Fruit fly (Drosophila melanogaster) whole organism, adult: ENCODE data around the gene CG44325.
A peak's percentile ranks its signal among the peaks of the same experiment; 100 is the strongest.

ENCODE experiments used
- CG11617 ChIP-seq: fragments of 200-800 bp; sonication (Bioruptor generic); optimal IDR thresholded peaks from 2 replicates; lab custom pipeline; 2017; ENCODE audit warnings: mild to moderate bottlenecking, missing biosample characterization, missing genetic modification reagents, missing genetic modification characterization
- CG12768 ChIP-seq: fragments of 200-800 bp; sonication (Bioruptor generic); optimal IDR thresholded peaks from 2 replicates; lab custom pipeline; 2017; ENCODE audit warnings: missing biosample characterization, missing genetic modification characterization, mild to moderate bottlenecking, moderate library complexity, missing genetic modification reagents
- CG14711 ChIP-seq: fragments of 200-800 bp; sonication (Bioruptor generic); optimal IDR thresholded peaks from 2 replicates; lab custom pipeline; 2018; ENCODE audit warnings: missing biosample characterization, mild to moderate bottlenecking, missing genetic modification characterization, moderate library complexity
- CG1620 ChIP-seq: fragments of 200-800 bp; sonication (Bioruptor generic); optimal IDR thresholded peaks from 2 replicates; lab custom pipeline; 2016; ENCODE audit warnings: missing biosample characterization, missing genetic modification characterization
- CG33017 ChIP-seq: fragments of 200-800 bp; sonication (Bioruptor generic); optimal IDR thresholded peaks from 2 replicates; lab custom pipeline; 2018; ENCODE audit warnings: missing biosample characterization, mild to moderate bottlenecking, missing genetic modification characterization, moderate library complexity
- CG5204 ChIP-seq: fragments of 200-800 bp; sonication (Bioruptor generic); optimal IDR thresholded peaks from 2 replicates; lab custom pipeline; 2016; ENCODE audit warnings: missing biosample characterization, missing genetic modification characterization
- CG7045 ChIP-seq: fragments of 200-800 bp; sonication (Bioruptor generic); optimal IDR thresholded peaks from 2 replicates; lab custom pipeline; 2017; ENCODE audit warnings: missing biosample characterization, mild to moderate bottlenecking, missing genetic modification characterization
- CG7101 ChIP-seq: fragments of 200-800 bp; sonication (Bioruptor generic); optimal IDR thresholded peaks from 2 replicates; lab custom pipeline; 2018; ENCODE audit warnings: missing biosample characterization, mild to moderate bottlenecking, missing genetic modification characterization, moderate library complexity
- Clk ChIP-seq: fragments of 200-800 bp; sonication (Bioruptor generic); optimal IDR thresholded peaks from 2 replicates; lab custom pipeline; 2017; ENCODE audit warnings: missing biosample characterization, missing genetic modification characterization
- Crg-1 ChIP-seq: fragments of 200-800 bp; sonication (Bioruptor generic); optimal IDR thresholded peaks from 2 replicates; lab custom pipeline; 2016; ENCODE audit warnings: missing biosample characterization, missing genetic modification characterization
- Hr96 ChIP-seq: fragments of 200-800 bp; sonication (Bioruptor generic); optimal IDR thresholded peaks from 2 replicates; lab custom pipeline; 2016; ENCODE audit warnings: missing biosample characterization, missing genetic modification characterization
- Mnt ChIP-seq: fragments of 200-800 bp; sonication (Bioruptor generic); optimal IDR thresholded peaks from 2 replicates; lab custom pipeline; 2016; ENCODE audit warnings: missing biosample characterization, mild to moderate bottlenecking, missing genetic modification characterization
- bab1 ChIP-seq: fragments of 200-800 bp; sonication (Bioruptor generic); optimal IDR thresholded peaks from 3 replicates; lab custom pipeline; 2019; ENCODE audit warnings: missing biosample characterization, mild to moderate bottlenecking, missing genetic modification characterization, moderate library complexity
- cic ChIP-seq: fragments of 200-800 bp; sonication (Bioruptor generic); optimal IDR thresholded peaks from 2 replicates; lab custom pipeline; 2017; ENCODE audit warnings: missing biosample characterization, mild to moderate bottlenecking, missing genetic modification characterization, moderate library complexity
- cnc ChIP-seq, 2 experiments: fragments of >200 bp; optimal IDR thresholded peaks; 2 replicates each; lab custom pipeline; 2017
- kay ChIP-seq: fragments of 200-800 bp; sonication (Bioruptor generic); peaks from one replicate; lab custom pipeline; 2016; ENCODE audit warnings: missing biosample characterization, missing genetic modification characterization, borderline replicate concordance
- ovo ChIP-seq: fragments of 200-800 bp; sonication (Bioruptor generic); optimal IDR thresholded peaks from 2 replicates; lab custom pipeline; 2016; ENCODE audit warnings: missing biosample characterization, missing genetic modification characterization
- pad ChIP-seq: fragments of 200-800 bp; sonication (Bioruptor generic); optimal IDR thresholded peaks from 3 replicates; lab custom pipeline; 2017; ENCODE audit warnings: missing biosample characterization, missing genetic modification characterization, mild to moderate bottlenecking, moderate library complexity, missing genetic modification reagents
- tj ChIP-seq: fragments of 200-800 bp; sonication (Bioruptor generic); optimal IDR thresholded peaks from 3 replicates; lab custom pipeline; 2017; ENCODE audit warnings: missing biosample characterization, mild to moderate bottlenecking, missing genetic modification characterization, moderate library complexity
- toe ChIP-seq: fragments of 200-800 bp; sonication (Bioruptor generic); optimal IDR thresholded peaks from 2 replicates; lab custom pipeline; 2016; ENCODE audit warnings: missing biosample characterization, missing genetic modification characterization

Gene CG44325

DNA sequence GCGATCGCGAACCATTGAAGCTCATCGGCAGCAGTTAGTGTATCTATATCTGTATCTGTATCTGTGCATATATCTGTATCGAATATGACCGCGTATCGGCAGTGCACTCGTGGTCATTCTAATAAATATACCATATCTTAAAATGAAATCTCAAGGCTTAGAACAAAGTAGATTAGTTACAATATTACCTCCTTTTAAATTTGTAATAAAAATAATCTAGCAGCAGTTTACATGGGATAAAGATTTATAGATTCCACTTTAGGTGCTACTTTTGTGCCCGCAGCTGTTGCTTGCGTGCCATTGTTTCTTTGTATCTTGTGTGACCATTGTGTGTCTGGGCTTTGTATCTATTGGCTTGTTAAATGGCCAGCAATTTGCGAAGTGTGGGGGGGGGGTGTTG is 18.2 kb downstream of the CG44325 start:
- TF ChIP-seq CG1620 (GFP tag; lab: Kevin White, UChicago) (no peak), CG11617 (GFP tag; lab: Kevin White, UChicago) (peak; percentile 7), cnc (optimal IDR thresholded peaks at IDR 0.05; lab: Kevin White, UChicago) (no peak), CG7101 (tag; lab: Kevin White, UChicago) (peak; percentile 73), CG33017 (peak; percentile 44), ovo (GFP tag; lab: Kevin White, UChicago) (no peak), CG14711 (tag; lab: Kevin White, UChicago) (peak; percentile 63), tj (GFP tag; lab: Kevin White, UChicago) (peak; percentile 14), CG7045 (GFP tag; lab: Kevin White, UChicago) (peak; percentile 39), pad (GFP tag; lab: Kevin White, UChicago) (peak; percentile 26), Mnt (GFP tag; lab: Kevin White, UChicago) (no peak), CG5204 (GFP tag; lab: Kevin White, UChicago) (peak; percentile 46), bab1 (GFP tag; lab: Kevin White, UChicago) (no peak)

DNA sequence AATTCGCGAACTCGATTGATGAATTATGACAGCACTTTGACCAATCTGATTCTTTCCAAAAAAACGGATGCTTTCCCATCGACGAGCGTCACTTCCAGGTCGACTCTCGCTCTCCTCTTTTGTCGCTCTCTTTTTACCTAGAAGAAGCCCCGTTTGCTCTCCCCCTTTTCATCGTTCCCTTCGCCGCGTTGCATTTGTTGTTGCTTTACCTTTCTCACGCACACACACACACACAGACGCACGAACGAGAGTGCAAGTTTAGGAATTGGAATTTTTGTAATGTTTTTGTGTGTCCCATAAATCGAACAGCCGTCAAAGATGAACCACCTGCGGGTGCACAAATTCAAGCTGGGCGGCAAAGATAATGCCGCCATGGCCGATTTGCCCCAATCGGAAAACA is 29.4 kb downstream of the CG44325 start:
- no peak for TF ChIP-seq Crg-1 (GFP tag; lab: Kevin White, UChicago)
- peak; percentile 47 for TF ChIP-seq pad (GFP tag; lab: Kevin White, UChicago)

DNA sequence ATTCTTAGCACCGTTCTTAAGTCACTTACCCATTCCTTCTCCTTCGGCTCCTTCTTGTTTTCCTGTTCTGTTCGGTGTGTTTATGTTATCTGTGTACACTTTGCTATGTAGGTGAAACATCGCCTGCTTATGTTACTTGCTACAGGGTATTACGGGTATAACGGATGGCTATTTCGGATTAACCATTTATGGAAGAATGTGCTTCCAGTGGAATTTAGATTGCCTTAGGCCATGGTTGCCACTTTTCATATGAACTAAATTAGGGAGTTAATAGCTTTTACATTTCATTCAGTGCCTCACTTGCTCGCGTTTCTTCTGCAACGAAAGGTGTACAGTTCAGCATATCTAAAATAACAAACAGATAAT is 29.9 kb downstream of the CG44325 start:
- TF ChIP-seq CG1620 (GFP tag; lab: Kevin White, UChicago) (no peak), Mnt (GFP tag; lab: Kevin White, UChicago) (no peak), CG7101 (tag; lab: Kevin White, UChicago) (no peak), bab1 (GFP tag; lab: Kevin White, UChicago) (no peak), CG7045 (GFP tag; lab: Kevin White, UChicago) (no peak)

DNA sequence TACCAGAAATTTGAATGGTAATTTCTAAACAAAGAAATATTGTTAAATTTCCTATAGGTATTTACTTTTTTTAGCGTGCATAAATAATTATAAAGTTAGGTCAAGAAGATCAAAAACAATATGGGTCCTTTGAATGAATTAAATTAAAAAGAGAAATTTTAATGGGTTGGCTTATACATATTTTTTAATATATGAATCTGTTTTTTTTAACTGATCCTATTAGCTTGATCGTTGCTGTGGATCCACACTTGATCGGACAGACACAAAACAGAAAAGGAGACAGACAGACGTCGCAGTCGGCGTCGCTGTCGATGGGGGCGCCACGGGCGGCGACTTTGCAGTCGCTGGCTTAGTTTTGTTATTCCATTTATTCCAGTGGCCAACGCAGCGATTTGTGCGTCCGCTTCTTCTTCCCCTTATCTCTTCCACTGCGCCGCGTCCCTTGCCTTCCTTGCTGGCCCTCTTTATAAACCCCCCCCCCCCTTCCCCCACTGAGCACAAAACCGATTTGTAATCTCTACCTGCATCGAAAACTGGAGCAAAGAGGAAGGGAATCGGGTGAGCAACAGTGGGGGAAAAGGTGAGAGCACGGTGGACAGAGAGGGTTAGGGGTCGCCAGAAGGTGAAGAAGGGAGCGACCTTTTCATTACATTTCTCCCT is 30.4 kb downstream of the CG44325 start:
- TF ChIP-seq CG7101 (tag; lab: Kevin White, UChicago) (peak; percentile 46), tj (GFP tag; lab: Kevin White, UChicago) (no peak), CG5204 (GFP tag; lab: Kevin White, UChicago) (no peak), Hr96 (no peak), CG12768 (GFP tag; lab: Kevin White, UChicago) (no peak), pad (GFP tag; lab: Kevin White, UChicago) (peak; percentile 84), Mnt (GFP tag; lab: Kevin White, UChicago) (no peak), kay (GFP tag; lab: Kevin White, UChicago) (no peak), Clk (GFP tag; lab: Kevin White, UChicago) (no peak), bab1 (GFP tag; lab: Kevin White, UChicago) (peak; percentile 37), CG14711 (tag; lab: Kevin White, UChicago) (peak; percentile 44), CG1620 (GFP tag; lab: Kevin White, UChicago) (no peak), CG7045 (GFP tag; lab: Kevin White, UChicago) (no peak), toe (GFP tag; lab: Kevin White, UChicago) (no peak), CG33017 (peak; percentile 32), Crg-1 (GFP tag; lab: Kevin White, UChicago) (no peak), cic (no peak), cnc (optimal IDR thresholded peaks at IDR 0.05; lab: Kevin White, UChicago) (no peak), ovo (GFP tag; lab: Kevin White, UChicago) (no peak), CG11617 (GFP tag; lab: Kevin White, UChicago) (no peak)

DNA sequence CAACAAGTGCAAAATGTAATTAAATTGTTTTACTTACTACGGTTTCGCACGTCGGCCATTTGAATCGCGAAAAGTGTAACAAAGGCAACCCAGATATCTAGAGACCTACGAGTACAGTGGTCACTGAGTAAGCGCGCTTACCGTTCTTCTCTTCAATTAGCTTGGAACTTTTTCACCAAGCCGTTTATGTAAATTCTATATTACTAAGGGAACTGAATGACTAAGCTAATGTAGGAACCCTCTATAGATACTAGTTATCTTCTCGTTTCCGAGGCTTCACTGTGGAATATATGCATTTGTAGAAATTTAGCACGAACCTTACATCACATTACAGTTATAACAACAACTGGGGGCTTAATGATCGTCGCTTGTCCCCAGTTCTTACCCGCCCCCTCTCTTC is 31.3 kb downstream of the CG44325 start:
- TF ChIP-seq CG11617 (GFP tag; lab: Kevin White, UChicago) (peak; percentile 45), tj (GFP tag; lab: Kevin White, UChicago) (peak; percentile 36), Clk (GFP tag; lab: Kevin White, UChicago) (no peak), kay (GFP tag; lab: Kevin White, UChicago) (no peak), Crg-1 (GFP tag; lab: Kevin White, UChicago) (peak; percentile 78), CG5204 (GFP tag; lab: Kevin White, UChicago) (peak; percentile 66), pad (GFP tag; lab: Kevin White, UChicago) (peak; percentile 71), bab1 (GFP tag; lab: Kevin White, UChicago) (peak; percentile 98), cnc (optimal IDR thresholded peaks at IDR 0.05; lab: Kevin White, UChicago) (no peak), Hr96 (peak; percentile 78), toe (GFP tag; lab: Kevin White, UChicago) (peak; percentile 61), CG14711 (tag; lab: Kevin White, UChicago) (peak; percentile 81), CG33017 (peak; percentile 71), CG7045 (GFP tag; lab: Kevin White, UChicago) (peak; percentile 49), CG12768 (GFP tag; lab: Kevin White, UChicago) (peak; percentile 56), CG1620 (GFP tag; lab: Kevin White, UChicago) (peak; percentile 84), CG7101 (tag; lab: Kevin White, UChicago) (peak; percentile 89), cic (no peak), ovo (GFP tag; lab: Kevin White, UChicago) (peak; percentile 47), Mnt (GFP tag; lab: Kevin White, UChicago) (peak; percentile 42)

DNA sequence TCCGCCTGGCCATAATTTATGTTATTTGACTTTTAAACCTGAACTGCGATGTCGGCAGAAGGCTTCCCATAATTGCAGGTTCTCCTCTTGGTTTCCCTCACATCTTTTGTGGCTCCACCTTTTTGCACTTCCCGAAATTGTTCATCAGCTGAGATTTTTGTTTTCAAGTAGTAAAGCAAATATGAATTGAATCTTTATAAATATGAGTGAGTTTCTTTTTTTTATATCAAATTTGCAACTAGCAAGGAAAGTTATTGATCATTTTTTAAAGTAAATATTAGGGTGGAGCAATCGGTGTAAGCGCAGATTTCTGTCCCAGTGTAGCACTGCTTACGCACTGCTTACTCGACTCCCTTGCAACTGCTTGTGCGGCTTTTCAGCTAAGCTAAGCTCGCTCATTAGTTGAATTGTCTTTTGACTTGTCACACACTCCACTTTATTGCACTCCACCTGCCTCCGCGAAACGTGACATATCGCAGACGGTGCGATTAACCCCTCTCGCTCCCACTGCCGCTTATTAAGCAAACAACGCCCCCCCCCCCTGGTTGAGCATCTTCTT is 31.8 kb downstream of the CG44325 start:
- peak; percentile 62 for TF ChIP-seq kay (GFP tag; lab: Kevin White, UChicago)
- TF ChIP-seq Clk (GFP tag; lab: Kevin White, UChicago), result no peak
